Fruit fly (Drosophila melanogaster): ENCODE measurements around the gene bou.

Gene bou

DNA sequence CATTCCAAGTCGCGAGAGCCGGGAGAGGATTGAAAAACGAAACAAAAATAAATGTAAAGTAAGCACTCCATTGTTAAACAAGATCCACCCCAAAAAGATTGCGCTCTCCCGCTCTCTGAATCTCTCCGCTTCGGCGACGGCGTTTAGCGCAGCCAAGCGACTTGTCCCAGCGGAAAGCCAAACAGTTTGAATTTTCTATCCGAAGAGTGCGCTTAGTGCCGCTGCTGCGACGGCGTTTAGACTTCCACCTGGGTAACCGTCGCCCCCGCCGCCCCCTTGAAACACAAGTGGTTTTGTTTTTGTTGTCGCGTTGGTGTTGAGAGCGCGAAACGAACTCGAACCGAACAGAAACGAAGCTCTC is 12.2 kb downstream of the bou start, which contains the start of gene Inx2 (continued):
- TF ChIP-seq hkb (optimal IDR thresholded peaks at IDR 0.05) (no peak), hkb (GFP tag; IDR thresholded peaks at IDR 0.05) (peak; percentile 48), CG6654 (GFP tag; optimal IDR thresholded peaks at IDR 0.05) (no peak), CG7786 (GFP tag; optimal IDR thresholded peaks at IDR 0.05) (no peak), pfk (GFP tag; optimal IDR thresholded peaks at IDR 0.05) (peak; percentile 98), CG8478 (optimal IDR thresholded peaks at IDR 0.05) (no peak), CG9215 (GFP tag; IDR thresholded peaks at IDR 0.05) (no peak), NK7.1 (GFP tag; optimal IDR thresholded peaks at IDR 0.05) (no peak), Bgb (GFP tag; IDR thresholded peaks at IDR 0.05; ENCODE audit: partially characterized antibody) (peak; percentile 63; the same call in 1 of the 2 replicates), cwo (GFP tag; optimal IDR thresholded peaks at IDR 0.05) (peak; percentile 38), MTF-1 (GFP tag; optimal IDR thresholded peaks at IDR 0.05; ENCODE audit: borderline replicate concordance) (peak; percentile 29), Dek (tag; optimal IDR thresholded peaks at IDR 0.05) (no peak), odd (GFP tag; optimal IDR thresholded peaks at IDR 0.05) (no peak), fd3F (GFP tag; optimal IDR thresholded peaks at IDR 0.05) (no peak), trh (GFP tag; optimal IDR thresholded peaks at IDR 0.05) (no peak), GATAe (GFP tag; conservative IDR thresholded peaks at IDR 0.05) (no peak), pan (optimal IDR thresholded peaks at IDR 0.05) (no peak), pan (GFP tag; optimal IDR thresholded peaks at IDR 0.05 in 1 of 2, IDR thresholded peaks at IDR 0.05 in 1 of 2) (peak in 1 of 2 experiments; percentile 20), Atf3 (GFP tag; optimal IDR thresholded peaks at IDR 0.05) (no peak), Meics (GFP tag; optimal IDR thresholded peaks at IDR 0.05) (peak; percentile 45), ems (GFP tag; optimal IDR thresholded peaks at IDR 0.05) (no peak), CG5245 (GFP tag; optimal IDR thresholded peaks at IDR 0.05) (no peak), lov (optimal IDR thresholded peaks at IDR 0.05) (no peak), lov (GFP tag; IDR thresholded peaks at IDR 0.05) (no peak), amos (GFP tag; IDR thresholded peaks at IDR 0.05; ENCODE audit: partially characterized antibody) (no peak; the same call in 1 of the 2 replicates), pb (GFP tag; optimal IDR thresholded peaks at IDR 0.05) (peak; percentile 23), Mes4 (GFP tag; optimal IDR thresholded peaks at IDR 0.05) (peak; percentile 1), row (GFP tag; IDR thresholded peaks at IDR 0.05) (peak; percentile 22; the same call in 1 of the 3 replicates), CG9932 (GFP tag; IDR thresholded peaks at IDR 0.05) (peak; percentile 28; the same call in 1 of the 2 replicates), Med (GFP tag) (peak; percentile 91), en (GFP tag; optimal IDR thresholded peaks at IDR 0.05) (no peak), CG7357 (GFP tag; IDR thresholded peaks at IDR 0.05) (no peak), CG17186 (GFP tag; optimal IDR thresholded peaks at IDR 0.05) (no peak), dpn (GFP tag; optimal IDR thresholded peaks at IDR 0.05) (no peak), knrl (GFP tag; IDR thresholded peaks at IDR 0.05; ENCODE audit: partially characterized antibody) (0 out of 3 replicates have a peak, but pooled peaks have one; percentile 41), CG12942 (GFP tag; optimal IDR thresholded peaks at IDR 0.05) (no peak), dimm (GFP tag; IDR thresholded peaks at IDR 0.05) (no peak), Spps (tag; optimal IDR thresholded peaks at IDR 0.05) (no peak), Hr51 (GFP tag; optimal IDR thresholded peaks at IDR 0.05) (peak in 1 of 2 experiments; percentile 26), Nf-YA (GFP tag; IDR thresholded peaks at IDR 0.05) (no peak), CG13296 (GFP tag; optimal IDR thresholded peaks at IDR 0.05) (peak; percentile 49), HmgZ (tag; optimal IDR thresholded peaks at IDR 0.05) (peak; percentile 74), CG14860 (GFP tag; IDR thresholded peaks at IDR 0.05; ENCODE audit: partially characterized antibody) (no peak), usp (GFP tag; optimal IDR thresholded peaks at IDR 0.05) (no peak), btn (GFP tag; optimal IDR thresholded peaks at IDR 0.05) (no peak), TFAM (GFP tag; optimal IDR thresholded peaks at IDR 0.05) (no peak), Drgx (GFP tag; IDR thresholded peaks at IDR 0.05) (peak; percentile 12; the same call in 1 of the 2 replicates), eve (GFP tag; optimal IDR thresholded peaks at IDR 0.05) (no peak), sna (GFP tag; IDR thresholded peaks at IDR 0.05; ENCODE audit: partially characterized antibody) (0 out of 2 replicates have a peak, but pooled peaks have one; percentile 58), fd102C (GFP tag; optimal IDR thresholded peaks at IDR 0.05) (no peak), Aef1 (GFP tag; IDR thresholded peaks at IDR 0.05) (peak; percentile 74), Rfx (GFP tag; IDR thresholded peaks at IDR 0.05) (peak; percentile 43; the same call in 1 of the 2 replicates)
